Worm (Caenorhabditis elegans) whole organism, L1 larva: Measurements from ENCODE around the gene K09C6.8.

Experiments
- C04F5.9 ChIP-seq: sonication (generic microtip); optimal IDR thresholded peaks from 2 replicates; lab custom pipeline; 2016; ENCODE audit warnings: missing genetic modification characterization, missing compliant biosample characterization
- ceh-82 ChIP-seq, 3 experiments: fragments of 150-350 bp in 1 of 3; sonication (generic microtip) in 2 of 3; optimal IDR thresholded peaks; 2 replicates each; lab custom pipeline; 2014 to 2017; ENCODE audit warnings: missing biosample characterization in 3 of 3, missing genetic modification characterization in 3 of 3
- ceh-90 ChIP-seq: sonication (generic microtip); optimal IDR thresholded peaks from 2 replicates; lab custom pipeline; 2016; ENCODE audit warnings: missing genetic modification characterization, missing compliant biosample characterization
- dpl-1 ChIP-seq, 3 experiments: fragments of 150-350 bp in 2 of 3; sonication (generic microtip) in 1 of 3; optimal IDR thresholded peaks; 2 replicates each; lab custom pipeline; 2014 to 2017; ENCODE audit warnings: missing biosample characterization in 3 of 3, missing genetic modification characterization in 3 of 3, missing genetic modification reagents in 3 of 3
- efl-1 ChIP-seq, 4 experiments: fragments of 150-350 bp; optimal IDR thresholded peaks in 3 of 4; peaks in 1 of 4; 1 replicate in 1 of 4; 2 replicates in 3 of 4; lab custom pipeline; 2014; ENCODE audit warnings: missing biosample characterization in 2 of 4, missing genetic modification characterization in 2 of 4, missing genetic modification reagents in 2 of 4
- efl-3 ChIP-seq: fragments of 200-800 bp; sonication (Bioruptor generic); optimal IDR thresholded peaks from 2 replicates; lab custom pipeline; 2018; ENCODE audit warnings: mild to moderate bottlenecking, missing genetic modification characterization, missing compliant biosample characterization
- elt-2 ChIP-seq: sonication (generic microtip); optimal IDR thresholded peaks from 2 replicates; lab custom pipeline; 2016; ENCODE audit warnings: missing genetic modification characterization, mild to moderate bottlenecking, inconsistent platforms, missing compliant biosample characterization, missing genetic modification reagents
- fkh-10 ChIP-seq: sonication (generic microtip); optimal IDR thresholded peaks from 2 replicates; lab custom pipeline; 2017; ENCODE audit warnings: missing biosample characterization, missing genetic modification reagents, missing genetic modification characterization
- fkh-8 ChIP-seq: sonication (generic microtip); optimal IDR thresholded peaks from 2 replicates; lab custom pipeline; 2016; ENCODE audit warnings: mild to moderate bottlenecking, missing genetic modification characterization, missing compliant biosample characterization
- grh-1 ChIP-seq: fragments of 200-800 bp; sonication (Bioruptor generic); IDR thresholded peaks from 2 replicates; pipeline ENCODE4 v1.3.6; 2022; ENCODE audit warnings: missing genetic modification reagents, missing genetic modification characterization, missing compliant biosample characterization
- hlh-17 ChIP-seq: fragments of 200-800 bp; sonication (Bioruptor generic); optimal IDR thresholded peaks from 2 replicates; lab custom pipeline; 2018; ENCODE audit warnings: missing genetic modification characterization, mild to moderate bottlenecking, missing compliant biosample characterization, moderate library complexity, borderline replicate concordance
- lin-14 ChIP-seq: fragments of 200-800 bp; sonication (Bioruptor generic); optimal IDR thresholded peaks from 2 replicates; lab custom pipeline; 2018; ENCODE audit warnings: mild to moderate bottlenecking, missing genetic modification characterization, moderate library complexity, missing compliant biosample characterization
- lin-39 ChIP-seq: fragments of 150-350 bp; optimal IDR thresholded peaks from 2 replicates; lab custom pipeline; 2014; ENCODE audit warnings: missing biosample characterization, missing genetic modification reagents, missing genetic modification characterization
- lir-3 ChIP-seq: sonication (generic microtip); optimal IDR thresholded peaks from 2 replicates; lab custom pipeline; 2016; ENCODE audit warnings: mild to moderate bottlenecking, missing genetic modification characterization, moderate library complexity, missing compliant biosample characterization; ENCODE audit not compliant: poor library complexity
- mab-9 ChIP-seq: fragments of 200-800 bp; sonication (Bioruptor generic); IDR thresholded peaks from 2 replicates; pipeline ENCODE4 v1.3.6; 2022; ENCODE audit warnings: missing genetic modification reagents, missing genetic modification characterization, missing compliant biosample characterization
- nhr-19 ChIP-seq: fragments of 200-800 bp; sonication (Bioruptor generic); conservative IDR thresholded peaks from 2 replicates; pipeline ENCODE4 v1.3.6; 2022; ENCODE audit warnings: missing genetic modification characterization, missing compliant biosample characterization
- nhr-20 ChIP-seq: sonication (generic microtip); optimal IDR thresholded peaks from 2 replicates; lab custom pipeline; 2016; ENCODE audit warnings: mild to moderate bottlenecking, missing genetic modification characterization, missing compliant biosample characterization
- nhr-237 ChIP-seq: fragments of 150-350 bp; optimal IDR thresholded peaks from 2 replicates; lab custom pipeline; 2014; ENCODE audit warnings: missing biosample characterization, missing genetic modification characterization
- nhr-71 ChIP-seq: sonication (generic microtip); optimal IDR thresholded peaks from 2 replicates; lab custom pipeline; 2016; ENCODE audit warnings: mild to moderate bottlenecking, missing genetic modification characterization, moderate library complexity, missing compliant biosample characterization
- nhr-84 ChIP-seq: sonication (generic microtip); optimal IDR thresholded peaks from 2 replicates; lab custom pipeline; 2017; ENCODE audit warnings: missing biosample characterization, missing genetic modification characterization
- nhr-85 ChIP-seq: sonication (generic microtip); peaks from one replicate; lab custom pipeline; 2016; ENCODE audit warnings: missing genetic modification characterization, inconsistent platforms, missing compliant biosample characterization
- pag-3 ChIP-seq: sonication (generic microtip); optimal IDR thresholded peaks from 2 replicates; lab custom pipeline; 2017; ENCODE audit warnings: missing genetic modification characterization, mild to moderate bottlenecking, missing compliant biosample characterization, antibody characterized with exemption, borderline replicate concordance; ENCODE audit not compliant: insufficient read depth
- pqm-1 ChIP-seq: sonication (generic microtip); optimal IDR thresholded peaks from 3 replicates; lab custom pipeline; 2017; ENCODE audit warnings: missing biosample characterization, missing genetic modification characterization
- rnt-1 ChIP-seq: sonication (generic microtip); optimal IDR thresholded peaks from 2 replicates; lab custom pipeline; 2016; ENCODE audit warnings: mild to moderate bottlenecking, missing genetic modification characterization, moderate library complexity, missing compliant biosample characterization
- skn-1 ChIP-seq: fragments of 150-350 bp; optimal IDR thresholded peaks from 2 replicates; lab custom pipeline; 2014; ENCODE audit warnings: missing biosample characterization, missing genetic modification characterization
- snpc-4 ChIP-seq: fragments of 150-350 bp; optimal IDR thresholded peaks from 2 replicates; lab custom pipeline; 2014; ENCODE audit warnings: missing biosample characterization, missing genetic modification characterization
- sox-4 ChIP-seq: sonication (generic microtip); optimal IDR thresholded peaks from 2 replicates; lab custom pipeline; 2016; ENCODE audit warnings: missing genetic modification characterization, missing compliant biosample characterization
- sup-37 ChIP-seq: fragments of 200-800 bp; sonication (Bioruptor generic); optimal IDR thresholded peaks from 2 replicates; lab custom pipeline; 2018; ENCODE audit warnings: mild to moderate bottlenecking, missing genetic modification characterization, missing compliant biosample characterization
- tbx-2 ChIP-seq: sonication (generic microtip); optimal IDR thresholded peaks from 2 replicates; lab custom pipeline; 2016; ENCODE audit warnings: missing genetic modification characterization, missing compliant biosample characterization
- unc-130 ChIP-seq: fragments of 150-350 bp; optimal IDR thresholded peaks from 2 replicates; lab custom pipeline; 2017; ENCODE audit warnings: missing biosample characterization, missing genetic modification characterization, inconsistent platforms
- unc-86 ChIP-seq: sonication (generic microtip); optimal IDR thresholded peaks from 2 replicates; lab custom pipeline; 2016; ENCODE audit warnings: missing genetic modification characterization, missing compliant biosample characterization
- unc-98 ChIP-seq: fragments of 200-800 bp; sonication (Bioruptor generic); IDR thresholded peaks from 2 replicates; pipeline ENCODE4 v1.3.6; 2022; ENCODE audit warnings: missing genetic modification characterization, missing compliant biosample characterization
- xbp-1 ChIP-seq: sonication (generic microtip); optimal IDR thresholded peaks from 2 replicates; lab custom pipeline; 2016; ENCODE audit warnings: missing genetic modification characterization, missing compliant biosample characterization
- ztf-11 ChIP-seq, 2 experiments: sonication (generic microtip); optimal IDR thresholded peaks; 2 replicates each; lab custom pipeline; 2016 to 2017; ENCODE audit warnings: missing genetic modification characterization in 2 of 2, missing biosample characterization in 1 of 2, missing compliant biosample characterization in 1 of 2

Gene K09C6.8

DNA sequence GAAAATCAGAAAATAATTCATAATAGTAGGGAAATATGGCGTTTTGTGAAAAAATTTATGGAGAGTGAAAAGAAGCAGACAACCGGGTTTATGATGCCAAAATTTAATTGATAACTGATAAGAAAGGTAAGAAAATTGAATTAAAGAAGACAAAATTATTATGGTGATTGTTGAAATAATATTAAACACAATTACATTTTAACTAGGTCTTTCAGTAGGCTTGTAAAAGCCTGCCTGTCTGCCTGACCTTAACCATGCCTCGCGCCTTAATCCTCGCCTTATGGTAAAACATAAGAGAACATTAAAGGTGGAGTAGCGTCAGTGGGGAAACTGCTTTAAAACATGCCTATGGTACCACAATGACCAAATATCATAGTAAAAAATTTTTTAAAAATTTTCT is 35.5 kb upstream of the K09C6.8 start, which contains the start of gene T02B11.8:
Gene T02B11.8, minus strand, starts transcription at position 101 of the 400 bp plus-strand sequence.
- TF ChIP-seq rnt-1 (tag; lab: Kevin White, UChicago), result no peak

DNA sequence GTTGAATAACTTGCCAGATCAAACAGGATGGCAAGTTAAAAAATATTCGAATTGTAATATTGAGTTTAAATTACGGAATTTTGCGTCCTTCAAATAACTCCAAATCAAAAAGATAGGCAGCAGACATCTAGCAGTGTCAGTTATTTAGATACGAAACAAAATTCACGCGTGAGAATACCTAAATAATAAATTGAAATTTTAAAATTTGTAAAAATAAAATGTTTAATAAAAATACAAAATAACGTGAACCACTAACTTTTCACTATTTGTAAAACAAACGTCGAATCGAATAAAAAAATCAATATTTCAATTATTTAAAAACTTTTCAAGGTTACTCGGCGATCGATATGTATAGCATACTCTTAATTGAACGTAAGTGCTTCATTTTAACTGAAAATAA is 32.9 kb upstream of the K09C6.8 start, which contains the start of gene T02B11.9:
Gene T02B11.9, plus strand, starts transcription at position 301 of the 400 bp plus-strand sequence.
- TF ChIP-seq sox-4 (tag; lab: Kevin White, UChicago), result no peak
- no peak for TF ChIP-seq fkh-10 (GFP tag; lab: Kevin White, UChicago)
- TF ChIP-seq xbp-1 (tag; lab: Kevin White, UChicago), result no peak
- TF ChIP-seq, all 84 proteins: peak for 0

DNA sequence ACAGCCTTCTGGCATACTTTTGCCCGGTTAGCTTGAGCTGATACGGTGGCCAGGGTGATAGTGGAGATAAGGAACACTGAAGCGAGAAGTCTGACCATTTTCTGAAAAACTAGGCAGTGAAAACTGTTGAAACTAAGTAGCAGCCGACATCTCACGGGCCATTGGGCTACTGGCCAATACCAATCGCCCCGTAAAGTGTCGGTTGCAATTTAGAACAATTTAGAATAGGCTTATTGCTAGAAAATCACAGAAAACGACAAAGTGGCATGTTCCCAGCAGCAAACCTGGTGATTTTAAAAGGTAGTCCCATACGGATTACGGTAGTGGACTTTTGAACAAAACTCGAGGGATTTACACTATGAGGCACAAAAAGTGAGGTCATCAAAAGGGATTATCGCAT is 28.0 kb upstream of the K09C6.8 start, which contains the start of gene T02B11.4:
Gene T02B11.4, minus strand, starts transcription at position 101 of the 400 bp plus-strand sequence.
- TF ChIP-seq tbx-2 (tag; lab: Kevin White, UChicago) (no peak), nhr-237 (tag; lab: Kevin White, UChicago) (no peak), ceh-90 (tag; lab: Kevin White, UChicago) (no peak), nhr-85 (tag; lab: Kevin White, UChicago) (no peak), fkh-10 (GFP tag; lab: Kevin White, UChicago) (no peak), sup-37 (no peak), nhr-71 (no peak), skn-1 (tag; lab: Kevin White, UChicago) (no peak), nhr-84 (tag; lab: Kevin White, UChicago) (no peak), lir-3 (tag; lab: Kevin White, UChicago) (no peak), hlh-17 (GFP tag; lab: Kevin White, UChicago) (no peak), efl-1 (optimal IDR thresholded peaks at IDR 0.05; lab: Kevin White, UChicago) (no peak), efl-1 (GFP tag; optimal IDR thresholded peaks at IDR 0.05 in 1 of 2; lab: Kevin White, UChicago) (no peak), dpl-1 (GFP tag; optimal IDR thresholded peaks at IDR 0.05; lab: Kevin White, UChicago) (no peak), ceh-82 (tag; optimal IDR thresholded peaks at IDR 0.05; lab: Kevin White, UChicago) (no peak), unc-86 (tag; lab: Kevin White, UChicago) (no peak), nhr-20 (tag; lab: Kevin White, UChicago) (no peak), mab-9 (GFP tag; lab: Robert Waterston, UW) (no peak), grh-1 (GFP tag; lab: Robert Waterston, UW) (no peak)

DNA sequence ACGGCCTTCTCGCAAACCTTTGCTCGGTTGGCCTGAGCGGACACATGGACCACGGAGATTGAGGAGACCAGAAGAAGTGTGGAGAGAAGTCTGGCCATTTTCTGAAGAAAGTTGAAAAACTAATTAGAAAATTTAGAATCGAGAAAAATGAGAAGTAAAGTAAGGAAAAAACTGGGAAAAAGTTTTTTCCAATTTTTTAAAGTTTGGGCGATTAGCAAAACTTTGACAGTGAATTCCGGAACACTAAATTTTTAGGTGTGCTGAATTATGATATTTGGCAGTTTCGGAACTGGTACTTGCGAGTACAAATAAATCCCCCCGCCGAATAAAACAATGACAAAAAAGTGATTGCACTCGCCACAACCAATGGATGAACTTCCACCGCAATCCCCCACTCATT is 23.7 kb upstream of the K09C6.8 start, which contains the start of gene T02B11.3:
Gene T02B11.3, minus strand, starts transcription at position 101 of the 400 bp plus-strand sequence.
- no peak for TF ChIP-seq unc-98 (GFP tag; lab: Robert Waterston, UW)
- no peak for TF ChIP-seq pqm-1 (tag; lab: Kevin White, UChicago)
- no peak for TF ChIP-seq C04F5.9 (tag; lab: Kevin White, UChicago)
- no peak for TF ChIP-seq pag-3
- no peak for TF ChIP-seq fkh-8 (tag; lab: Kevin White, UChicago)
- TF ChIP-seq efl-1 (optimal IDR thresholded peaks at IDR 0.05; lab: Kevin White, UChicago), result no peak
- TF ChIP-seq efl-1 (GFP tag; optimal IDR thresholded peaks at IDR 0.05 in 1 of 2; lab: Kevin White, UChicago), result no peak
- TF ChIP-seq unc-130, result no peak
- no peak for TF ChIP-seq lin-14 (GFP tag; lab: Kevin White, UChicago)
- no peak for TF ChIP-seq nhr-19 (GFP tag; lab: Robert Waterston, UW)
- TF ChIP-seq skn-1 (tag; lab: Kevin White, UChicago), result no peak
- TF ChIP-seq efl-3 (GFP tag; lab: Kevin White, UChicago), result no peak
- TF ChIP-seq elt-2, result no peak
- TF ChIP-seq lin-39, result no peak

DNA sequence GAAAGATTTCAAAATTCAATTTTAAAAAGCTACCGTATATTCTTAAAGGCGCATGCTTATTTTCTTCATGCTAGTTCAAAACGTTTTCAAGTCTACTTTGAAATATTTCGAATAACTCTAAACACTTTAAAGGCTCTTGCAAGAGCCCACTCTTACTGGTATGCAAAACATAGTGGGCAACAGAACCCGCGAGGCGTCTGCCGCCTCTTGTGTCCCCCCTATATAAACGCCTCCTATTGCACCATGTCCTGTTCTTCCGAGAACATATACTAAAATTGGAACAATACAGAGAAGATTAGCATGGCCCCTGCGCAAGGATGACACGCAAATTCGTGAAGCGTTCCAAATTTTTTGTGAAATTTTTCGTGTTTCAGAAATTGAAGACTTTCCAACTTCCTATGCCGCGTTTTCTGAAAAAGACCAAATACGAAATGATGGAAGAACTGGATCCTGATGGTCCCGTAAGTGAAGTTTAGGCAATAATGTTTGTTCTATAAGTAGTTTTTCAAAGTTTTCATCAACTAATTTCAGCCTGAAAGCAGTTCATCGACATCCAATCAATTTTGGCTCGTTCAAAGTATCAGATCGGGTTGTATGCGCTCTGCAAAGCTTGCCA is 15.9 kb upstream of the K09C6.8 start:
- peak; percentile 91 for TF ChIP-seq snpc-4
- TF ChIP-seq ztf-11 (tag; optimal IDR thresholded peaks at IDR 0.05; lab: Kevin White, UChicago), result no peak
